Worm (Caenorhabditis elegans) whole organism, L4 larva: Measurements from ENCODE around the gene K05F1.13.

Experiments used
- ZK546.5 ChIP-seq, 2 experiments: sonication (generic microtip); optimal IDR thresholded peaks; 2 replicates each; lab custom pipeline; 2017; ENCODE audit warnings: missing biosample characterization in 2 of 2, missing genetic modification characterization in 2 of 2
- aha-1 ChIP-seq: fragments of 150-350 bp; peaks from one replicate; lab custom pipeline; 2014; ENCODE audit warnings: missing biosample characterization, missing genetic modification characterization
- arid-1 ChIP-seq: fragments of 200-800 bp; sonication (Bioruptor generic); conservative IDR thresholded peaks from 2 replicates; pipeline ENCODE4 v1.3.6; 2022; ENCODE audit warnings: missing genetic modification reagents, missing genetic modification characterization, missing compliant biosample characterization
- daf-16 ChIP-seq, 3 experiments: sonication (generic microtip); optimal IDR thresholded peaks; 2 replicates each; lab custom pipeline; 2016 to 2017; ENCODE audit warnings: missing genetic modification characterization in 3 of 3, missing genetic modification reagents in 3 of 3, mild to moderate bottlenecking in 2 of 3, missing compliant biosample characterization in 2 of 3, missing biosample characterization in 1 of 3, moderate library complexity in 1 of 3
- dmd-6 ChIP-seq: fragments of 200-800 bp; sonication (Bioruptor generic); IDR thresholded peaks from 2 replicates; pipeline ENCODE4 v1.3.6; 2022; ENCODE audit warnings: missing genetic modification reagents, missing genetic modification characterization, missing compliant biosample characterization
- dve-1 ChIP-seq: sonication (generic microtip); optimal IDR thresholded peaks from 2 replicates; lab custom pipeline; 2017; ENCODE audit warnings: antibody characterized with exemption, mild to moderate bottlenecking, missing genetic modification characterization, missing compliant biosample characterization; ENCODE audit not compliant: insufficient read depth
- egl-43 ChIP-seq: fragments of 200-800 bp; sonication (Bioruptor generic); IDR thresholded peaks from 2 replicates; pipeline ENCODE4 v1.3.6; 2022; ENCODE audit warnings: missing genetic modification reagents, missing genetic modification characterization, missing compliant biosample characterization
- hlh-11 ChIP-seq: fragments of 200-800 bp; sonication (Bioruptor generic); optimal IDR thresholded peaks from 2 replicates; lab custom pipeline; 2018; ENCODE audit warnings: mild to moderate bottlenecking, missing genetic modification characterization, missing compliant biosample characterization
- hlh-30 ChIP-seq: sonication (generic microtip); optimal IDR thresholded peaks from 2 replicates; lab custom pipeline; 2017; ENCODE audit warnings: antibody characterized with exemption, mild to moderate bottlenecking, missing genetic modification characterization, missing compliant biosample characterization; ENCODE audit not compliant: insufficient read depth
- hmg-1.1 ChIP-seq: fragments of 200-800 bp; sonication (Bioruptor generic); IDR thresholded peaks from 2 replicates; pipeline ENCODE4 v1.3.6; 2022; ENCODE audit warnings: missing genetic modification reagents, missing genetic modification characterization, missing compliant biosample characterization
- lin-29 ChIP-seq: fragments of 200-800 bp; sonication (Bioruptor generic); IDR thresholded peaks from 2 replicates; pipeline ENCODE4 v1.3.6; 2022; ENCODE audit warnings: missing genetic modification reagents, missing genetic modification characterization, missing compliant biosample characterization
- lin-38 ChIP-seq: fragments of 200-800 bp; sonication (Bioruptor generic); IDR thresholded peaks from 2 replicates; pipeline ENCODE4 v1.3.6; 2022; ENCODE audit warnings: missing genetic modification reagents, missing genetic modification characterization, missing compliant biosample characterization
- lin-39 ChIP-seq: fragments of 150-350 bp; optimal IDR thresholded peaks from 2 replicates; lab custom pipeline; 2014; ENCODE audit warnings: missing biosample characterization, missing genetic modification reagents, missing genetic modification characterization
- lir-3 ChIP-seq: sonication (generic microtip); optimal IDR thresholded peaks from 2 replicates; lab custom pipeline; 2016; ENCODE audit warnings: mild to moderate bottlenecking, missing genetic modification characterization, missing compliant biosample characterization
- mdl-1 ChIP-seq, 2 experiments: fragments of 150-350 bp in 1 of 2; sonication (generic microtip) in 1 of 2; optimal IDR thresholded peaks; 2 replicates each; lab custom pipeline; 2014 to 2017; ENCODE audit warnings: missing biosample characterization in 2 of 2, missing genetic modification characterization in 2 of 2
- mdt-29 ChIP-seq: fragments of 200-800 bp; sonication (Bioruptor generic); IDR thresholded peaks from 2 replicates; pipeline ENCODE4 v1.3.6; 2022; ENCODE audit warnings: missing genetic modification reagents, missing genetic modification characterization, missing compliant biosample characterization
- mep-1 ChIP-seq: fragments of 150-350 bp; sonication (generic microtip); optimal IDR thresholded peaks from 3 replicates; lab custom pipeline; 2014; ENCODE audit warnings: missing biosample characterization, missing genetic modification characterization
- mxl-2 ChIP-seq: fragments of 200-800 bp; sonication (Bioruptor generic); conservative IDR thresholded peaks from 2 replicates; pipeline ENCODE4 v1.3.6; 2022; ENCODE audit warnings: missing genetic modification reagents, missing genetic modification characterization, missing compliant biosample characterization
- mxl-3 ChIP-seq: fragments of 200-800 bp; sonication (Bioruptor generic); optimal IDR thresholded peaks from 2 replicates; lab custom pipeline; 2018; ENCODE audit warnings: mild to moderate bottlenecking, missing genetic modification characterization, missing compliant biosample characterization
- nhr-10 ChIP-seq: fragments of 150-350 bp; optimal IDR thresholded peaks from 2 replicates; lab custom pipeline; 2014; ENCODE audit warnings: missing biosample characterization, missing genetic modification characterization
- nhr-28 ChIP-seq: fragments of 150-350 bp; optimal IDR thresholded peaks from 2 replicates; lab custom pipeline; 2014; ENCODE audit warnings: missing biosample characterization, missing genetic modification characterization
- nhr-48 ChIP-seq: sonication (generic microtip); optimal IDR thresholded peaks from 2 replicates; lab custom pipeline; 2016; ENCODE audit warnings: mild to moderate bottlenecking, missing genetic modification characterization, missing compliant biosample characterization
- pha-4 ChIP-seq, 2 experiments: fragments of 150-350 bp in 1 of 2; fragments of 200-800 bp in 1 of 2; sonication (Bioruptor generic) in 1 of 2; IDR thresholded peaks in 1 of 2; optimal IDR thresholded peaks in 1 of 2; 2 replicates each; pipeline versions ENCODE4 v1.3.6 to Lab custom; 2014 to 2022; ENCODE audit warnings: missing genetic modification characterization in 2 of 2, missing genetic modification reagents in 2 of 2, missing biosample characterization in 1 of 2, missing compliant biosample characterization in 1 of 2
- php-3 ChIP-seq: fragments of 200-800 bp; sonication (Bioruptor generic); IDR thresholded peaks from 2 replicates; pipeline ENCODE4 v1.3.6; 2022; ENCODE audit warnings: missing genetic modification reagents, missing genetic modification characterization, missing compliant biosample characterization
- pqm-1 ChIP-seq: sonication (generic microtip); optimal IDR thresholded peaks from 2 replicates; lab custom pipeline; 2017; ENCODE audit warnings: missing biosample characterization, missing genetic modification characterization
- spr-3 ChIP-seq: fragments of 200-800 bp; sonication (Bioruptor generic); optimal IDR thresholded peaks from 2 replicates; lab custom pipeline; 2018; ENCODE audit warnings: mild to moderate bottlenecking, missing genetic modification characterization, missing compliant biosample characterization
- tag-97 ChIP-seq: fragments of 200-800 bp; sonication (Bioruptor generic); IDR thresholded peaks from 2 replicates; pipeline ENCODE4 v1.3.6; 2022; ENCODE audit warnings: missing genetic modification characterization, missing compliant biosample characterization
- tra-1 ChIP-seq: fragments of 200-800 bp; sonication (Bioruptor generic); IDR thresholded peaks from 2 replicates; pipeline ENCODE4 v1.3.6; 2022; ENCODE audit warnings: missing genetic modification reagents, missing genetic modification characterization, missing compliant biosample characterization
- unc-62 ChIP-seq, 3 experiments: fragments of 150-350 bp in 1 of 3; sonication (generic microtip); optimal IDR thresholded peaks in 2 of 3; peaks in 1 of 3; 1 replicate in 1 of 3; 2 replicates in 2 of 3; lab custom pipeline; 2014 to 2017; ENCODE audit warnings: missing biosample characterization in 3 of 3, missing genetic modification characterization in 3 of 3, missing genetic modification reagents in 3 of 3, missing genotype in 1 of 3
- ztf-11 ChIP-seq: fragments of 150-350 bp; optimal IDR thresholded peaks from 2 replicates; lab custom pipeline; 2014; ENCODE audit warnings: missing biosample characterization, missing genetic modification characterization
- ztf-7 ChIP-seq: fragments of 150-350 bp; optimal IDR thresholded peaks from 2 replicates; lab custom pipeline; 2014; ENCODE audit warnings: missing biosample characterization, missing genetic modification characterization

Gene K05F1.13

ce11 chrII:5788815-5789214 is at the start of gene K05F1.13:
Gene K05F1.13, plus strand, starts transcription at chrII:5789115.
- TF ChIP-seq aha-1 (tag; lab: Kevin White, UChicago) (peak; percentile 74), nhr-48 (tag; lab: Kevin White, UChicago) (no peak)

- TF ChIP-seq daf-16 (GFP tag; optimal IDR thresholded peaks at IDR 0.05; lab: Kevin White, UChicago), result no peak
- no peak for TF ChIP-seq daf-16 (tag; optimal IDR thresholded peaks at IDR 0.05; lab: Kevin White, UChicago)
- TF ChIP-seq mxl-2 (GFP tag; lab: Robert Waterston, UW), result no peak
- TF ChIP-seq mxl-3 (GFP tag; lab: Kevin White, UChicago), result no peak
- no peak for TF ChIP-seq lin-38 (GFP tag; lab: Robert Waterston, UW)
- no peak for TF ChIP-seq spr-3 (GFP tag; lab: Kevin White, UChicago)
- TF ChIP-seq lir-3 (tag; lab: Kevin White, UChicago), result no peak
- 0 out of 2 replicates have a peak, but pooled peaks have one; percentile 9 for TF ChIP-seq dmd-6 (GFP tag; lab: Robert Waterston, UW)
- peak; percentile 71 for TF ChIP-seq pqm-1 (tag; lab: Kevin White, UChicago)
- TF ChIP-seq ztf-11 (tag; lab: Kevin White, UChicago), result no peak
- TF ChIP-seq mdt-29 (GFP tag; lab: Robert Waterston, UW), result no peak
- TF ChIP-seq egl-43 (GFP tag; lab: Robert Waterston, UW), result no peak
These were observed 46.1 kb upstream of the K05F1.13 start for ce11 chrII:5742767-5743166.

DNA sequence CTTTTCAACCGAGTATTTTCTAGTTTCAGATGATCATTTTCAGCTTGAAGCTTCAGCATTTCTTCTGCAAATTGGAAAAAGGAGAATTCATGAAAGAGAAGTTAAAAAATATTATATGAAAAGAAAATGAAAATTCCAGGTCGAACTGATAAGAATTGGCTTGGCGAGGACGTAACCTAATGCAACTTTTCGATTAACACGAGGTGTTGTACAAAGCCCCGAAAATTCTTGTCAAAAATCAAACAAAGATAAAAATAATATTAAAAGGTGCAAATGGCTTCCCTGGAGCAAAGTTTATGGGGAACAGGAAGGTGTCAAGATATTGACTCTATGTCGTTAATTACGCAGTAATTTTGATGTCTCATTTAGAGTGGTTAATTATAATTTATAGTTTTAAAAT is 44.6 kb upstream of the K05F1.13 start:
- no peak for TF ChIP-seq ztf-11 (tag; lab: Kevin White, UChicago)
- TF ChIP-seq mdl-1 (tag; optimal IDR thresholded peaks at IDR 0.05; lab: Kevin White, UChicago), result no peak
- no peak for TF ChIP-seq hmg-1.1 (GFP tag; lab: Robert Waterston, UW)
- peak; percentile 52 for TF ChIP-seq pqm-1 (tag; lab: Kevin White, UChicago)
- no peak for TF ChIP-seq hlh-30 (tag; lab: Kevin White, UChicago)
- TF ChIP-seq dve-1, result peak; percentile 59
- no peak for TF ChIP-seq lin-39 (tag; lab: Kevin White, UChicago)
- TF ChIP-seq dmd-6 (GFP tag; lab: Robert Waterston, UW), result peak; percentile 55

DNA sequence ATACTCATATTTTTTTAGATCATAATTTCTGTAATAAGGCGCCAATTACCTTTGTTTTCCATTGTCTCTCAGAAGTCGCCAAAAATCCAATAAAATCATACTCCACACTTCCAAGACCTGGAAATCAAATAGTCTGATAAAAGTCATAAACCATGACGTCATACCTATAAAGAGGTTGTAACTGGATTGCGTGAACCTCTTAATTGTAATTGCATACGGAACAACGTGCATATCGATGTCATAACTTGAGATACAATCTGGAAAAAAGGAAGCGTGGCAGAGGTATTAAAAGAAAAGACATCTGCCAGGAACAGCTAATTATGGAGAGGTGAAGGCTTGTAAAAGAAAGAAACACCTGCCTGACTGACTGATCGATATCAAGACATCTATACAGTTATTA is 43.8 kb upstream of the K05F1.13 start, which contains the start of gene F10C1.9:
Gene F10C1.9, minus strand, starts transcription at position 197 of the 400 bp plus-strand sequence.
- TF ChIP-seq dmd-6 (GFP tag; lab: Robert Waterston, UW) (0 out of 2 replicates have a peak, but pooled peaks have one; percentile 17), ZK546.5 (tag; optimal IDR thresholded peaks at IDR 0.05; lab: Kevin White, UChicago) (no peak)

DNA sequence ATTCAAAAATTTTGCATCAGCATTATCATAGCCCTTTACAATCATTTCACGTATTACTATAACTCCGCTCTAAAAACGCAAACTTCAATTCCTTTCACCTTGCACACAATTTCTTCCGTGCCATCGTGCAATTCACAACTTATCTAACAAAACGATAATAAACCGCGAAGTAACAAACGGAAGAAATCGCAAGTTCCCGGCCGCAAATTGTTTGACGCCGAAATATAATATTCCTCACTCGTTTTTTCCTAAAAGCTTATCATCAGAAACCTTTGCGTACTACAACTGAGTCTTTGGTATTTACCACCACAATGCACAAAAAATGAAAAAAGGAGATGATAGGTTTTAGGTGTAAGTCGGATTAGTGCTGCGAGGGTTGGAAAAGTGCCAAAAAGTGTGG is 41.6 kb upstream of the K05F1.13 start:
- TF ChIP-seq nhr-48 (tag; lab: Kevin White, UChicago) (no peak), pqm-1 (tag; lab: Kevin White, UChicago) (peak; percentile 73), daf-16 (GFP tag; optimal IDR thresholded peaks at IDR 0.05; lab: Kevin White, UChicago) (no peak), daf-16 (tag; optimal IDR thresholded peaks at IDR 0.05; lab: Kevin White, UChicago) (peak; percentile 27), hlh-11 (peak; percentile 30), tra-1 (GFP tag; lab: Robert Waterston, UW) (no peak), dmd-6 (GFP tag; lab: Robert Waterston, UW) (peak; percentile 21; the same call in 1 of the 2 replicates), nhr-28 (tag; lab: Kevin White, UChicago) (peak; percentile 72)
- TF ChIP-seq, all 104 proteins: peak for 5

- TF ChIP-seq nhr-48 (tag; lab: Kevin White, UChicago) (peak; percentile 27), mep-1 (tag; lab: Kevin White, UChicago) (peak; percentile 40), hlh-11 (peak; percentile 85), nhr-28 (tag; lab: Kevin White, UChicago) (peak; percentile 72), php-3 (GFP tag; lab: Robert Waterston, UW) (peak; percentile 28; the same call in 1 of the 2 replicates), dve-1 (peak; percentile 89), tra-1 (GFP tag; lab: Robert Waterston, UW) (peak; percentile 45; the same call in 1 of the 2 replicates), pha-4 (GFP tag; IDR thresholded peaks at IDR 0.05; lab: Robert Waterston, UW) (peak; percentile 25; the same call in 1 of the 2 replicates), pha-4 (tag; optimal IDR thresholded peaks at IDR 0.05; lab: Kevin White, UChicago) (no peak), mxl-3 (GFP tag; lab: Kevin White, UChicago) (peak; percentile 14), ztf-7 (tag; lab: Kevin White, UChicago) (no peak), daf-16 (GFP tag; optimal IDR thresholded peaks at IDR 0.05; lab: Kevin White, UChicago) (peak in 1 of 2 experiments; percentile 0), daf-16 (tag; optimal IDR thresholded peaks at IDR 0.05; lab: Kevin White, UChicago) (peak; percentile 78), tag-97 (no peak), pqm-1 (tag; lab: Kevin White, UChicago) (peak; percentile 100), lin-29 (no peak), nhr-10 (tag; lab: Kevin White, UChicago) (peak; percentile 46), arid-1 (no peak), unc-62 (GFP tag; optimal IDR thresholded peaks at IDR 0.05 in 1 of 2; lab: Kevin White, UChicago) (peak in 1 of 2 experiments; percentile 55), unc-62 (tag; optimal IDR thresholded peaks at IDR 0.05; lab: Kevin White, UChicago) (no peak), dmd-6 (GFP tag; lab: Robert Waterston, UW) (peak; percentile 87)
These were observed 40.5 kb upstream of the K05F1.13 start for ce11 chrII:5748395-5748794.
